Worm (Caenorhabditis elegans): Measurements from ENCODE around the gene F40G9.15.

Gene F40G9.15

DNA sequence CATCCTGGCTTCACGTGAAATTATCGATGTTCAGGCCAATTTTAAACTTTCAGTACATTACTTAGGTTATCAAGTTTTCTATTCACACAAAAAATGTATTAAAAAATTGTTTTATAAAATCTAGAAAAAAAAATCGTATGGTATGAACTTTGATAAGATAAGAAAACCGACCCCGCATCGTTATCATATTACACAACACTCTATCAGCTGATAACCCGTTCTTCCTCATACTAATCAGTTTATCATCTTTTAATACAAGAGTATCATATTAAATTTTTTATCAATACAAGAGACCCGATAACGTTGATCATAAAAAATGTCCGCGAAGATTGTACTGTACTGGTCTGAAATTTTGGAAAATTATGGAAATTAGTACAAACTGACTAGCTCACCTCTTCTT lies 28.0 kb upstream of the F40G9.15 start (continued):
- peak; percentile 12; the same call in 1 of the 2 replicates for TF ChIP-seq nhr-19 (GFP tag; conservative IDR thresholded peaks at IDR 0.05)
- no peak for TF ChIP-seq snpc-4 (tag; optimal IDR thresholded peaks at IDR 0.05)
- peak; percentile 98 for TF ChIP-seq pqm-1 (tag; optimal IDR thresholded peaks at IDR 0.05)
- no peak for TF ChIP-seq tbx-2 (tag; optimal IDR thresholded peaks at IDR 0.05)
- peak in 1 of 2 experiments; percentile 62 for TF ChIP-seq lin-35 (GFP tag; optimal IDR thresholded peaks at IDR 0.05)
- TF ChIP-seq elt-3 (tag; optimal IDR thresholded peaks at IDR 0.05): peak; percentile 67 to 100 (median 95)
- TF ChIP-seq jun-1 (tag; optimal IDR thresholded peaks at IDR 0.05): peak; percentile 93
- TF ChIP-seq nhr-85 (tag): peak; percentile 52

DNA sequence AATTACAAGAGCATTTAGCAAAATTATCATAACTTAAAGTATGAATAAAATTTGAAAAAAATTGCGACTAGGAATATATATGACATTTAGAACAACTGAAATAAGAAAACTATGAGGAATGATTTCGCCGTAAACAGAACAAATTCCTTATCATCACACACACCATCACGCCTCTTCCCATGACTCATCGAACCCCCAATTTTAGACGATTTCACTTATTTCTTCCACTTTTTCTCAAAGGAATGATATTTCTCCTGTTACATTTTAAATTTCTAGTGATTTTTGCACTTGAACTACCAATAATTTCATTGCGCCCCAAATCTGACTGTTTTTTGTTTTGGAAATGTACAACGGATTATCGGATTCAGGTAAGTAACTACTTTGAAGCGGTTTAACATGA lies 25.5 kb upstream of the F40G9.15 start, which contains the start of the genes zig-13 and ver-1:
TSS of gene zig-13 (minus strand) at position 101 of the 400 bp plus-strand sequence.
TSS of gene ver-1 (plus strand) at position 180 of the 400 bp plus-strand sequence.
- TF ChIP-seq zip-4 (GFP tag; optimal IDR thresholded peaks at IDR 0.05): no peak
- no peak for TF ChIP-seq pqm-1 (tag; optimal IDR thresholded peaks at IDR 0.05)
- no peak for TF ChIP-seq blmp-1 (tag; optimal IDR thresholded peaks at IDR 0.05)
- TF ChIP-seq dpl-1 (GFP tag; optimal IDR thresholded peaks at IDR 0.05): no peak
- no peak for TF ChIP-seq nhr-84 (tag; optimal IDR thresholded peaks at IDR 0.05)
- TF ChIP-seq nhr-77 (tag; optimal IDR thresholded peaks at IDR 0.05): no peak

DNA sequence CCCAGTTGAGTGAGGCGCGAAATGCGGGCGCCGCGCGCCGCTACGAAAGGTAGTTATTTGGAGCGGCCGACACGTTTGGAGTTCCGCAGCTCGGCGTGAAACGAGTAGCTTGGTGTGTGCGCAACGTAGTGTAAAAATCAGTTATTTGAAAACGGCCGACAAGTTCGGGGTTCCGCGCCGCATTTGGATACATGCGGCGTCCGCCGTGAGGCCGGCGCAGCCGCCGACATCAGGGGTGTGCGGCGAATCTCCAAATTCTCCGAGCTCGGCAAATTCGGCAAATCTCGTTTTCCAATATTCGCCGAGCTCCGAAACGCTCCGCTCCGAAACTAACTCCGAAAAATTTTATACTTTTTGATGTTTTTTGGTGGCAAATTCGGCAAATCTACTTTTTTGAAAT lies 24.2 kb upstream of the F40G9.15 start:
- TF ChIP-seq mef-2 (tag; optimal IDR thresholded peaks at IDR 0.05) (no peak), unc-30 (tag; optimal IDR thresholded peaks at IDR 0.05) (no peak), tlp-1 (tag; optimal IDR thresholded peaks at IDR 0.05) (no peak), vab-15 (tag; optimal IDR thresholded peaks at IDR 0.05) (no peak), swsn-7 (tag; optimal IDR thresholded peaks at IDR 0.05) (no peak), Y116A8C.19 (tag; optimal IDR thresholded peaks at IDR 0.05; ENCODE audit: borderline replicate concordance) (no peak), ceh-90 (tag; optimal IDR thresholded peaks at IDR 0.05) (no peak)

DNA sequence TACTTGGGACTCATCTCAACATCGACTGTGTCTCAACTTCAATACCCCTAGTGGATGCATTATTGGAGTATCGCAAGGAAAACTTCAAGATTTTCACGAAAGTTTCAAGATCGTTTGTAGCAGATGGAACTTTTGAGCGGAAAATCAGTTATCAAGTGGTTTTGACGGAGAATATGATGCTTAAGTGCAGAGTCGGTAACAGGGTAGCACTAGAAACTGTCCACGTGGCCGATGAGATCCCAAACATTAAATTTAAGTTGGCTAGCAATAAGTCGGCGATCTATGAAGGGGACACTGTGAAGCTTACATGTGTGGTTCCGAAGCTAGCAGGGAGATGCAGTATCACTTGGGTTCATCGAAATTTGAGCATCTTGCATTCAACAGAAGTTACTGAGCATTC lies 23.0 kb upstream of the F40G9.15 start:
- TF ChIP-seq irx-1 (tag; optimal IDR thresholded peaks at IDR 0.05) (no peak), aly-2 (tag; optimal IDR thresholded peaks at IDR 0.05) (no peak), efl-1 (optimal IDR thresholded peaks at IDR 0.05) (no peak), efl-1 (GFP tag; optimal IDR thresholded peaks at IDR 0.05 in 1 of 2) (no peak), nhr-84 (tag; optimal IDR thresholded peaks at IDR 0.05) (no peak), C34B4.2 (tag; optimal IDR thresholded peaks at IDR 0.05) (no peak), lir-3 (tag; optimal IDR thresholded peaks at IDR 0.05; ENCODE audit: poor library complexity) (no peak), zip-4 (GFP tag; optimal IDR thresholded peaks at IDR 0.05) (no peak), lin-39 (tag; optimal IDR thresholded peaks at IDR 0.05) (no peak)

DNA sequence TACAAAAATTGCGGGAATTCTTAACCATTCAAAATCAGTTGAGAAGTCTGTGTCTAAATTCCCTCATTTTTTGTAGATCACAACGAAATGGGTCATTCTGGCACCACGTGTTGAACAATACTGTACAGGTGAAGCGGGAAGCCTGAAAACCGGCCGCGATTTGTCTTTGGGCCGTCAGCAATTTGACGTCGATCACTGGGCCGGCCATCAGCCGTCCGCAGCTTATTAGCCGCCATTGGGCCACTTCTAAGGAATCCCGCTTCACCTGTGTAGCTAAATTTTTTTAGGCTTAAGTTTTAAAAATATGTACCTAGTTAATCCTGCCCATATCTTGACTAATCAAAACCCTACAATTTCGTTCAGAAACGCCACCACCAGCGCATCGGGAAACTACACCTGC lies 22.5 kb upstream of the F40G9.15 start:
- TF ChIP-seq sox-4 (tag; optimal IDR thresholded peaks at IDR 0.05) (no peak), lin-35 (GFP tag; optimal IDR thresholded peaks at IDR 0.05) (no peak), ceh-82 (tag; optimal IDR thresholded peaks at IDR 0.05) (no peak), sptf-1 (tag; optimal IDR thresholded peaks at IDR 0.05) (no peak), unc-30 (tag; optimal IDR thresholded peaks at IDR 0.05) (no peak), unc-98 (GFP tag; IDR thresholded peaks at IDR 0.05) (no peak)

DNA sequence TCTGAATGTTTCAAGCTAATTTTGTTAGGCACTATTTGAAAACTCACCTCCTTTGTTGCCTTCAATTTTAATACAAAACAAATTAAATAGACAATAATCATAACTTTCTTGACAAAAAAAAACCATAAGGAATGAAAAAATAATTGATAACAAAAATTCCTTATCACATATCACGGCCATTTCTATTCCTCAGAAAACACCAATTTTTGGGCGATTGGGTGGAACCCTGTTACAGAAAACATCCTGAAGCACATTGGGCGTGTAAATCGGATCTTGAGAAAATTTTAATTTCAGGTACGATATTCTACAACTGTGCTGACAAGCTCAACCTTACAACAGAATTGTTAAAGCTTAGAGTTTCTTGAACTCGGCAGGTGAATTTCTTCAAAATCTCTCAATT lies 17.4 kb upstream of the F40G9.15 start, which contains the start of gene F40G9.8:
TSS of gene F40G9.8 (minus strand) at position 101 of the 400 bp plus-strand sequence.
- TF ChIP-seq ceh-88 (GFP tag; IDR thresholded peaks at IDR 0.05) (no peak), nhr-47 (tag; optimal IDR thresholded peaks at IDR 0.05) (no peak), mep-1 (tag; optimal IDR thresholded peaks at IDR 0.05) (no peak), lsy-2 (tag; optimal IDR thresholded peaks at IDR 0.05) (no peak), ces-1 (GFP tag; optimal IDR thresholded peaks at IDR 0.05) (no peak), lin-39 (tag; optimal IDR thresholded peaks at IDR 0.05) (no peak), nhr-20 (tag; optimal IDR thresholded peaks at IDR 0.05) (no peak), sptf-1 (tag; optimal IDR thresholded peaks at IDR 0.05) (no peak), ama-1 (optimal IDR thresholded peaks at IDR 0.05) (no peak), isw-1 (GFP tag; IDR thresholded peaks at IDR 0.05) (no peak), hlh-4 (tag; optimal IDR thresholded peaks at IDR 0.05) (no peak), lin-15B (tag; optimal IDR thresholded peaks at IDR 0.05) (no peak), efl-3 (GFP tag; optimal IDR thresholded peaks at IDR 0.05) (no peak), blmp-1 (tag; optimal IDR thresholded peaks at IDR 0.05) (no peak), lin-35 (GFP tag; optimal IDR thresholded peaks at IDR 0.05) (no peak), tbx-2 (tag; optimal IDR thresholded peaks at IDR 0.05) (no peak)
